Fruit fly (Drosophila melanogaster) whole organism, embryonic: ENCODE results near the gene Mrm2.

Source experiments
- Bteb2 ChIP-seq: fragments of 200-800 bp; sonication (Bioruptor generic); optimal IDR thresholded peaks from 2 replicates; lab custom pipeline; 2016; ENCODE audit warnings: missing biosample characterization, missing genetic modification characterization
- CG10267 ChIP-seq: fragments of 200-800 bp; sonication (Bioruptor generic); optimal IDR thresholded peaks from 2 replicates; lab custom pipeline; 2018; ENCODE audit warnings: missing biosample characterization, mild to moderate bottlenecking, missing genetic modification characterization, moderate library complexity
- CG10462 ChIP-seq: fragments of 200-800 bp; sonication (Bioruptor generic); optimal IDR thresholded peaks from 2 replicates; lab custom pipeline; 2016; ENCODE audit warnings: missing biosample characterization, missing genetic modification characterization
- CG10959 ChIP-seq: fragments of 200-800 bp; sonication (Bioruptor generic); IDR thresholded peaks from 2 replicates; pipeline ENCODE4 v1.3.6; 2022; ENCODE audit warnings: missing biosample characterization, missing genetic modification characterization
- CG11247 ChIP-seq: fragments of 200-800 bp; sonication (Bioruptor generic); IDR thresholded peaks from 2 replicates; pipeline ENCODE4 v1.3.6; 2022; ENCODE audit warnings: missing biosample characterization, missing genetic modification characterization
- CG11504 ChIP-seq: fragments of 200-800 bp; sonication (Bioruptor generic); optimal IDR thresholded peaks from 3 replicates; lab custom pipeline; 2019; ENCODE audit warnings: missing biosample characterization, mild to moderate bottlenecking, missing genetic modification characterization, moderate library complexity
- CG14860 ChIP-seq: fragments of 200-800 bp; sonication (Bioruptor generic); IDR thresholded peaks from 3 replicates; pipeline ENCODE4 v1.3.6; 2022; ENCODE audit warnings: missing biosample characterization, missing genetic modification characterization; ENCODE audit not compliant: partially characterized antibody
- CG1602 ChIP-seq: fragments of 200-800 bp; sonication (Bioruptor generic); optimal IDR thresholded peaks from 3 replicates; lab custom pipeline; 2016; ENCODE audit warnings: missing biosample characterization, missing genetic modification characterization
- CG17186 ChIP-seq: fragments of 200-800 bp; sonication (Bioruptor generic); optimal IDR thresholded peaks from 3 replicates; lab custom pipeline; 2017; ENCODE audit warnings: missing biosample characterization, missing genetic modification reagents, missing genetic modification characterization
- CG1832 ChIP-seq: fragments of 200-800 bp; sonication (Bioruptor generic); optimal IDR thresholded peaks from 2 replicates; lab custom pipeline; 2017; ENCODE audit warnings: missing biosample characterization, mild to moderate bottlenecking, missing genetic modification characterization, inconsistent platforms
- CG18619 ChIP-seq: fragments of 200-800 bp; sonication (Bioruptor generic); optimal IDR thresholded peaks from 3 replicates; lab custom pipeline; 2017; ENCODE audit warnings: missing biosample characterization, mild to moderate bottlenecking, missing genetic modification characterization
- CG2120 ChIP-seq: fragments of 200-800 bp; sonication (Bioruptor generic); optimal IDR thresholded peaks from 3 replicates; lab custom pipeline; 2016; ENCODE audit warnings: missing biosample characterization, missing genetic modification characterization
- CG32532 ChIP-seq: fragments of 200-800 bp; sonication (Bioruptor generic); IDR thresholded peaks from 2 replicates; pipeline ENCODE4 v1.3.6; 2022; ENCODE audit warnings: missing biosample characterization, missing genetic modification characterization
- CG32767 ChIP-seq: fragments of 200-800 bp; sonication (Bioruptor generic); IDR thresholded peaks from 2 replicates; pipeline ENCODE4 v1.3.6; 2022; ENCODE audit warnings: missing biosample characterization, missing genetic modification characterization
- CG33557 ChIP-seq: fragments of 200-800 bp; sonication (Bioruptor generic); optimal IDR thresholded peaks from 2 replicates; lab custom pipeline; 2019; ENCODE audit warnings: missing biosample characterization, mild to moderate bottlenecking, missing genetic modification characterization, moderate library complexity
- CG3838 ChIP-seq: fragments of 200-800 bp; sonication (Bioruptor generic); optimal IDR thresholded peaks from 3 replicates; lab custom pipeline; 2016; ENCODE audit warnings: missing biosample characterization, missing genetic modification characterization
- CG42726 ChIP-seq: fragments of 200-800 bp; sonication (Bioruptor generic); IDR thresholded peaks from 2 replicates; pipeline ENCODE4 v1.3.6; 2022; ENCODE audit warnings: missing biosample characterization, missing genetic modification characterization; ENCODE audit not compliant: partially characterized antibody
- CG4820 ChIP-seq: fragments of 200-800 bp; sonication (Bioruptor generic); optimal IDR thresholded peaks from 3 replicates; lab custom pipeline; 2016; ENCODE audit warnings: missing biosample characterization, missing genetic modification characterization
- CG7271 ChIP-seq: fragments of 200-800 bp; sonication (Bioruptor generic); optimal IDR thresholded peaks from 2 replicates; lab custom pipeline; 2018; ENCODE audit warnings: missing biosample characterization, mild to moderate bottlenecking, missing genetic modification characterization, moderate library complexity
- CG8089 ChIP-seq: fragments of 200-800 bp; sonication (Bioruptor generic); optimal IDR thresholded peaks from 3 replicates; lab custom pipeline; 2016; ENCODE audit warnings: missing biosample characterization, missing genetic modification characterization
- CG8359 ChIP-seq: fragments of 200-800 bp; sonication (Bioruptor generic); optimal IDR thresholded peaks from 2 replicates; lab custom pipeline; 2017; ENCODE audit warnings: missing biosample characterization, mild to moderate bottlenecking, missing genetic modification characterization, borderline replicate concordance
- CG9609 ChIP-seq: fragments of 200-800 bp; sonication (Bioruptor generic); optimal IDR thresholded peaks from 3 replicates; lab custom pipeline; 2016; ENCODE audit warnings: missing biosample characterization, missing genetic modification characterization
- Dad ChIP-seq: fragments of 200-800 bp; sonication (Bioruptor generic); optimal IDR thresholded peaks from 3 replicates; lab custom pipeline; 2016; ENCODE audit warnings: missing biosample characterization, missing genetic modification characterization
- E2f2 ChIP-seq: fragments of 200-800 bp; sonication (Bioruptor generic); IDR thresholded peaks from 2 replicates; pipeline ENCODE4 v1.3.6; 2022; ENCODE audit warnings: missing biosample characterization, missing genetic modification characterization
- HLH3B ChIP-seq: fragments of 200-800 bp; sonication (Bioruptor generic); IDR thresholded peaks from 2 replicates; pipeline ENCODE4 v1.3.6; 2022; ENCODE audit warnings: missing biosample characterization, missing genetic modification characterization
- Hand ChIP-seq: fragments of 200-800 bp; sonication (Bioruptor generic); optimal IDR thresholded peaks from 2 replicates; lab custom pipeline; 2017; ENCODE audit warnings: mild to moderate bottlenecking, missing biosample characterization, missing genetic modification reagents, missing genetic modification characterization
- Hmx ChIP-seq: fragments of 200-800 bp; sonication (Bioruptor generic); optimal IDR thresholded peaks from 2 replicates; lab custom pipeline; 2016; ENCODE audit warnings: missing biosample characterization, missing genetic modification characterization
- Jarid2 ChIP-seq: fragments of 200-800 bp; sonication (Bioruptor generic); optimal IDR thresholded peaks from 3 replicates; lab custom pipeline; 2017; ENCODE audit warnings: mild to moderate bottlenecking, missing biosample characterization, missing genetic modification reagents, missing genetic modification characterization
- Mad ChIP-seq: fragments of 200-800 bp; sonication (Bioruptor generic); optimal IDR thresholded peaks from 2 replicates; lab custom pipeline; 2016; ENCODE audit warnings: missing biosample characterization, missing genetic modification characterization
- Nf-YA ChIP-seq: fragments of 200-800 bp; sonication (Bioruptor generic); IDR thresholded peaks from 2 replicates; pipeline ENCODE4 v1.3.6; 2022; ENCODE audit warnings: missing biosample characterization, missing genetic modification characterization
- Oaz ChIP-seq: fragments of 200-800 bp; sonication (Bioruptor generic); IDR thresholded peaks from 2 replicates; pipeline ENCODE4 v1.3.6; 2022; ENCODE audit warnings: missing biosample characterization, missing genetic modification characterization
- Six4 ChIP-seq: fragments of 200-800 bp; sonication (Bioruptor generic); optimal IDR thresholded peaks from 2 replicates; lab custom pipeline; 2016; ENCODE audit warnings: missing biosample characterization, missing genetic modification characterization
- Sox102F ChIP-seq: fragments of 200-800 bp; sonication (Bioruptor generic); optimal IDR thresholded peaks from 2 replicates; lab custom pipeline; 2018; ENCODE audit warnings: missing biosample characterization, mild to moderate bottlenecking, missing genetic modification characterization, moderate library complexity
- Spps ChIP-seq: fragments of 200-800 bp; sonication (Bioruptor generic); optimal IDR thresholded peaks from 2 replicates; lab custom pipeline; 2018; ENCODE audit warnings: missing biosample characterization, mild to moderate bottlenecking, missing genetic modification characterization
- YL-1 ChIP-seq: fragments of 200-800 bp; sonication (Bioruptor generic); optimal IDR thresholded peaks from 3 replicates; lab custom pipeline; 2017; ENCODE audit warnings: missing biosample characterization, mild to moderate bottlenecking, missing genetic modification characterization
- ara ChIP-seq: fragments of 200-800 bp; sonication (Bioruptor generic); IDR thresholded peaks from 2 replicates; pipeline ENCODE4 v1.3.6; 2022; ENCODE audit warnings: missing biosample characterization, missing genetic modification characterization
- br ChIP-seq: fragments of >200 bp; optimal IDR thresholded peaks from 2 replicates; lab custom pipeline; 2017
- cad ChIP-seq: fragments of >200 bp; optimal IDR thresholded peaks from 2 replicates; lab custom pipeline; 2017; ENCODE audit warnings: missing biosample characterization, missing genetic modification characterization
- chn ChIP-seq: fragments of 200-800 bp; sonication (Bioruptor generic); optimal IDR thresholded peaks from 2 replicates; lab custom pipeline; 2016; ENCODE audit warnings: missing biosample characterization, missing genetic modification characterization
- corto ChIP-seq: fragments of 200-800 bp; sonication (Bioruptor generic); optimal IDR thresholded peaks from 2 replicates; lab custom pipeline; 2016; ENCODE audit warnings: missing biosample characterization, mild to moderate bottlenecking, missing genetic modification characterization, moderate library complexity
- danr ChIP-seq: fragments of 200-800 bp; sonication (Bioruptor generic); IDR thresholded peaks from 2 replicates; pipeline ENCODE4 v1.3.6; 2022; ENCODE audit warnings: missing biosample characterization, missing genetic modification characterization
- fd3F ChIP-seq: fragments of 200-800 bp; sonication (Bioruptor generic); optimal IDR thresholded peaks from 2 replicates; lab custom pipeline; 2018; ENCODE audit warnings: missing biosample characterization, mild to moderate bottlenecking, missing genetic modification characterization, moderate library complexity
- gt ChIP-seq: fragments of 200-800 bp; sonication (Bioruptor generic); IDR thresholded peaks from 2 replicates; pipeline ENCODE4 v1.3.6; 2022; ENCODE audit warnings: missing biosample characterization, missing genetic modification characterization
- odd ChIP-seq: fragments of 200-800 bp; sonication (Bioruptor generic); optimal IDR thresholded peaks from 2 replicates; lab custom pipeline; 2017; ENCODE audit warnings: missing biosample characterization, mild to moderate bottlenecking, missing genetic modification characterization
- pho ChIP-seq: fragments of 200-800 bp; sonication (Bioruptor generic); optimal IDR thresholded peaks from 2 replicates; lab custom pipeline; 2016; ENCODE audit warnings: missing biosample characterization, missing genetic modification characterization
- prd ChIP-seq, 3 experiments: fragments of >200 bp in 2 of 3; fragments of 200-800 bp in 1 of 3; sonication (Bioruptor generic) in 1 of 3; optimal IDR thresholded peaks in 2 of 3; IDR thresholded peaks in 1 of 3; 2 replicates in 2 of 3; 3 replicates in 1 of 3; pipeline versions ENCODE4 v1.3.6 to Lab custom; 2017 to 2022; ENCODE audit warnings: missing biosample characterization in 1 of 3, missing genetic modification characterization in 1 of 3
- sob ChIP-seq: fragments of 200-800 bp; sonication (Bioruptor generic); IDR thresholded peaks from 2 replicates; pipeline ENCODE4 v1.3.6; 2022; ENCODE audit warnings: missing biosample characterization, missing genetic modification characterization
- ssp ChIP-seq: fragments of 200-800 bp; sonication (Bioruptor generic); IDR thresholded peaks from 2 replicates; pipeline ENCODE4 v1.3.6; 2022; ENCODE audit warnings: missing biosample characterization, missing genetic modification characterization
- vfl ChIP-seq: fragments of 200-800 bp; sonication (Bioruptor generic); optimal IDR thresholded peaks from 2 replicates; lab custom pipeline; 2016; ENCODE audit warnings: missing biosample characterization, missing genetic modification characterization

The Mrm2 gene

dm6 chr3R:19860996-19861719 lies at the start of gene Mrm2, which contains the start of gene Ire1 (continued):
- TF ChIP-seq Mad, result peak; percentile 76
- TF ChIP-seq CG32532, result peak; percentile 84
- TF ChIP-seq CG3838 (GFP tag; lab: Kevin White, UChicago), result no peak
- peak; percentile 91 for TF ChIP-seq CG2120 (GFP tag; lab: Kevin White, UChicago)
- peak; percentile 83 for TF ChIP-seq CG4820 (GFP tag; lab: Kevin White, UChicago)
- peak; percentile 64 for TF ChIP-seq CG18619 (GFP tag; lab: Kevin White, UChicago)
- peak; percentile 63 for TF ChIP-seq CG10959 (GFP tag; lab: Robert Waterston, UW)
- TF ChIP-seq Dad (GFP tag; lab: Kevin White, UChicago), result peak; percentile 68
- TF ChIP-seq CG8089 (GFP tag; lab: Kevin White, UChicago), result peak; percentile 61
- peak; percentile 21 for TF ChIP-seq Spps (tag; lab: Kevin White, UChicago)
- TF ChIP-seq CG33557 (GFP tag; lab: Kevin White, UChicago), result peak; percentile 66
- peak; percentile 53 for TF ChIP-seq CG8359 (GFP tag; lab: Kevin White, UChicago)
- TF ChIP-seq CG17186 (GFP tag; lab: Kevin White, UChicago), result peak; percentile 88
- peak; percentile 69 for TF ChIP-seq Jarid2 (GFP tag; lab: Kevin White, UChicago)
- peak; percentile 72 for TF ChIP-seq HLH3B (GFP tag; lab: Robert Waterston, UW)
- TF ChIP-seq odd (GFP tag; lab: Kevin White, UChicago), result peak; percentile 45
- TF ChIP-seq CG14860 (GFP tag; lab: Robert Waterston, UW), result peak; percentile 71; the same call in 2 of the 3 replicates
- TF ChIP-seq Bteb2, result peak; percentile 86
- peak; percentile 81 for TF ChIP-seq CG1602
- peak; percentile 56 for TF ChIP-seq Six4
- TF ChIP-seq br (lab: Kevin White, UChicago), result no peak
- peak; percentile 3 for TF ChIP-seq Hmx (GFP tag; lab: Kevin White, UChicago)
- TF ChIP-seq CG7271 (tag; lab: Kevin White, UChicago), result peak; percentile 33
- TF ChIP-seq chn (GFP tag; lab: Kevin White, UChicago), result peak; percentile 81
- TF ChIP-seq prd (optimal IDR thresholded peaks at IDR 0.05; lab: Kevin White, UChicago), result no peak
- TF ChIP-seq prd (GFP tag; IDR thresholded peaks at IDR 0.05; lab: Robert Waterston, UW), result peak; percentile 88
- peak; percentile 76 for TF ChIP-seq YL-1 (GFP tag; lab: Kevin White, UChicago)
- peak; percentile 86 for TF ChIP-seq sob (GFP tag; lab: Robert Waterston, UW)
- peak; percentile 53 for TF ChIP-seq CG10462
- TF ChIP-seq fd3F, result peak; percentile 72
- no peak for TF ChIP-seq corto (GFP tag; lab: Kevin White, UChicago)
- TF ChIP-seq Oaz (GFP tag; lab: Robert Waterston, UW), result peak; percentile 56
- TF ChIP-seq gt (GFP tag; lab: Robert Waterston, UW), result peak; percentile 38; the same call in 1 of the 2 replicates
- TF ChIP-seq E2f2, result peak; percentile 52
- no peak for TF ChIP-seq CG1832
- TF ChIP-seq CG32767, result peak; percentile 36; the same call in 1 of the 2 replicates
- TF ChIP-seq ara (GFP tag; lab: Robert Waterston, UW), result peak; percentile 65; the same call in 1 of the 2 replicates
- peak; percentile 51; the same call in 1 of the 2 replicates for TF ChIP-seq Nf-YA (GFP tag; lab: Robert Waterston, UW)
- peak; percentile 92 for TF ChIP-seq CG9609 (GFP tag; lab: Kevin White, UChicago)
- TF ChIP-seq danr (GFP tag; lab: Robert Waterston, UW), result peak; percentile 46; the same call in 1 of the 2 replicates
- peak; percentile 78 for TF ChIP-seq Sox102F
- TF ChIP-seq vfl (GFP tag; lab: Kevin White, UChicago), result peak; percentile 85
- peak; percentile 79 for TF ChIP-seq CG11504 (tag; lab: Kevin White, UChicago)
- TF ChIP-seq cad (GFP tag; lab: Kevin White, UChicago), result no peak
- peak; percentile 78 for TF ChIP-seq CG10267 (tag; lab: Kevin White, UChicago)
- peak; percentile 90 for TF ChIP-seq pho (GFP tag; lab: Kevin White, UChicago)
- no peak for TF ChIP-seq Hand
- TF ChIP-seq CG42726, result no peak
- peak; percentile 77 for TF ChIP-seq CG11247 (GFP tag; lab: Robert Waterston, UW)
- TF ChIP-seq ssp (GFP tag; lab: Robert Waterston, UW), result peak; percentile 100
